Worm (Caenorhabditis elegans) whole organism, midembryonic: ENCODE results near the gene F53B2.5.

Source experiments
- T22C8.4 ChIP-seq: fragments of 200-800 bp; sonication (Bioruptor generic); IDR thresholded peaks from 2 replicates; pipeline ENCODE4 v1.3.6; 2022; ENCODE audit warnings: missing genetic modification characterization, missing compliant biosample characterization
- cog-1 ChIP-seq: sonication (generic microtip); optimal IDR thresholded peaks from 2 replicates; lab custom pipeline; 2016; ENCODE audit warnings: missing genetic modification characterization, missing compliant biosample characterization
- flt-1 ChIP-seq: fragments of 200-800 bp; sonication (Bioruptor generic); IDR thresholded peaks from 2 replicates; pipeline ENCODE4 v1.3.6; 2022; ENCODE audit warnings: missing genetic modification characterization, missing compliant biosample characterization
- klf-2 ChIP-seq: fragments of 200-800 bp; sonication (Bioruptor generic); conservative IDR thresholded peaks from 2 replicates; pipeline ENCODE4 v1.3.6; 2022; ENCODE audit warnings: missing genetic modification reagents, missing genetic modification characterization, missing compliant biosample characterization
- med-1 ChIP-seq: sonication (generic microtip); optimal IDR thresholded peaks from 2 replicates; lab custom pipeline; 2017; ENCODE audit warnings: missing genetic modification characterization, mild to moderate bottlenecking, missing compliant biosample characterization, antibody characterized with exemption, missing genetic modification reagents; ENCODE audit not compliant: insufficient read depth
- ref-1 ChIP-seq: fragments of 200-800 bp; sonication (Bioruptor generic); conservative IDR thresholded peaks from 2 replicates; pipeline ENCODE4 v1.3.6; 2022; ENCODE audit warnings: missing genetic modification reagents, missing genetic modification characterization, missing compliant biosample characterization
- tab-1 ChIP-seq: fragments of 200-800 bp; sonication (Bioruptor generic); IDR thresholded peaks from 2 replicates; pipeline ENCODE4 v1.3.6; 2022; ENCODE audit warnings: missing genetic modification characterization, missing compliant biosample characterization
- ztf-23 ChIP-seq: fragments of 200-800 bp; sonication (Bioruptor generic); IDR thresholded peaks from 2 replicates; pipeline ENCODE4 v1.3.6; 2022; ENCODE audit warnings: missing genetic modification reagents, missing genetic modification characterization, missing compliant biosample characterization
- ztf-29 ChIP-seq: fragments of 200-800 bp; sonication (Bioruptor generic); IDR thresholded peaks from 2 replicates; pipeline ENCODE4 v1.3.6; 2022; ENCODE audit warnings: missing genetic modification reagents, missing genetic modification characterization, missing compliant biosample characterization

The F53B2.5 gene

DNA sequence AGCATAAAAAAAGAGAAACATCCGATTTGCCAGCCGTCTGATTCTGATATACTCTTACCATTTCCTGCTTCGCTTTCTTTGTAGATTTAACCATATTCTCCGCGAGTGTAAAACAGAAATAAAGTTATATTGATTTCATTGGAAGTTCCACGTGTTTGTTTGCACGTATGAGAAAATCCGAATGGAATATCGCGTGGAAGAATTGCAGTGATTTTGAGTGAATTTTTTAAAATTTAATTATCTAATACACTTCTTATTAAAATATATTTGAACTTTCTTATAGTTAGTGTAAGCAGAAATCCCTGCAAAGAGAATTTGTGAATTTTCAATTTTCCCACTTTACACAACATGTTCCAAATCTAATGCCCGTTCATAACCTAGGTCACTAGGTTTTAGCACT, at the start of gene F53B2.5:
F53B2.5 (minus strand) TSS at position 101 of the 400 bp plus-strand sequence.
- TF ChIP-seq tab-1 (no peak), ztf-29 (no peak), med-1 (GFP tag; lab: Kevin White, UChicago) (no peak), ref-1 (GFP tag; lab: Robert Waterston, UW) (no peak), ztf-23 (GFP tag; lab: Robert Waterston, UW) (no peak), cog-1 (tag; lab: Kevin White, UChicago) (no peak)

DNA sequence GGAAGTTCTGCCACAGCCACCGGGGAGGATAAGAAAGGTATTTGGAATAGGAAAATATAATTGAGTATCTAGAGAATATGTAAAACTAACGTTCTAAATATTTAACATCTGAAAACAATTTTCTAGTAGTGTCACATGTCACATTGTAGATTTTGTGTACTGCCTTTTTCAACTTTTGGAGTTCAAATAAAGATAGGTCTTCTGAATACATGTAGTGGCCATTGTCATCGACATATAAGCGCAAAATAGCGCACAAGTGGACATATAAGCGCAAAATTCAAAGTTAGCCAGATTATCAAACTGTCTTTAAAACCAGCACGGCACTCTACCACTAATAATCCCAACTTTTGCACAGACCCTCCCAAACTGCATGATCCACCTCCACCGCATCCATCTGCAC, 43.3 kb upstream of the F53B2.5 start:
- TF ChIP-seq ztf-29 (no peak), tab-1 (no peak), cog-1 (tag; lab: Kevin White, UChicago) (no peak), ref-1 (GFP tag; lab: Robert Waterston, UW) (no peak), T22C8.4 (GFP tag; lab: Robert Waterston, UW) (no peak), ztf-23 (GFP tag; lab: Robert Waterston, UW) (no peak), flt-1 (GFP tag; lab: Robert Waterston, UW) (no peak), klf-2 (no peak), med-1 (GFP tag; lab: Kevin White, UChicago) (no peak)

DNA sequence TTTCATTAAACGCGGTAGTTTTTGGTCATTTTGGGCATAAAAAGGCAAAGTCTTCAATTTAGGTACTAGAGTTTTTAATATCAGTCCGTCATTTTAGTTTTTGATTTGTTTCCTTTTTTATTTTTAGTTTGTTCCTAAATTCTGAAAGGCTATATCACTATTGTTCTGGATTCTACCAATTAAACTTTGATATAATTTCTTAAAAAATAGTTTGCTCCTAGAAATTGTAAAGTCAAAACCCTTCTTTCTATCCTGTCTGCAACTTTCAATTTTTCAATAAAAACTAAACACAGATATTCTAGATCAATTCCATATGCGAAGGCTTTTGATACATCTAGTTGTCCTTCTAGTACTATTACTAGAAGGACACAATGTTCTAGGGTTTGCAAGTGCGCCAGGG, 42.1 kb upstream of the F53B2.5 start, which contains the start of gene K08E7.5:
K08E7.5 (plus strand) TSS at position 301 of the 400 bp plus-strand sequence.
- TF ChIP-seq flt-1 (GFP tag; lab: Robert Waterston, UW) (no peak), ref-1 (GFP tag; lab: Robert Waterston, UW) (no peak), klf-2 (no peak), tab-1 (no peak), T22C8.4 (GFP tag; lab: Robert Waterston, UW) (no peak), ztf-23 (GFP tag; lab: Robert Waterston, UW) (no peak)

DNA sequence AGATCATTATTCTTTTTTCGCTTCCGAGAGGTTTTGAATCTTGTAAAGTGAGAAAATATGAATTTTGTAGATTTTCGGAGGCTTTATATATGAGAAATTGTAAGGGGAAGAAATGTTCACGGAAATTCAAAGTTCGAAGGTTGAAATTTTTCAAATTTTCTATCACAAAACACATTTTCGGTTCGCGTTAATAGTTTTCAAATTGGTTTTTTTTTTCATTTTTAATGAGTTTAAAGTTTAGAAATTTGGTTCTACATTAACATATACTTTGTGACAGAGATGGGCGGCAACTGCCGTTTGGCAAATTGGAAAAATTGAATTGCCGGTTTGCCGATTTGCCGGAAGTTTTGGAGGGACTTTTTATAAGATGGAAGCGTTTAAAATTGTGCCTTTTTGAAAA, 40.1 kb upstream of the F53B2.5 start, which contains the start of gene K08E7.4:
K08E7.4 (minus strand) TSS at position 101 of the 400 bp plus-strand sequence.
- TF ChIP-seq ztf-23 (GFP tag; lab: Robert Waterston, UW): no peak
- TF ChIP-seq flt-1 (GFP tag; lab: Robert Waterston, UW): no peak
- TF ChIP-seq cog-1 (tag; lab: Kevin White, UChicago): no peak

DNA sequence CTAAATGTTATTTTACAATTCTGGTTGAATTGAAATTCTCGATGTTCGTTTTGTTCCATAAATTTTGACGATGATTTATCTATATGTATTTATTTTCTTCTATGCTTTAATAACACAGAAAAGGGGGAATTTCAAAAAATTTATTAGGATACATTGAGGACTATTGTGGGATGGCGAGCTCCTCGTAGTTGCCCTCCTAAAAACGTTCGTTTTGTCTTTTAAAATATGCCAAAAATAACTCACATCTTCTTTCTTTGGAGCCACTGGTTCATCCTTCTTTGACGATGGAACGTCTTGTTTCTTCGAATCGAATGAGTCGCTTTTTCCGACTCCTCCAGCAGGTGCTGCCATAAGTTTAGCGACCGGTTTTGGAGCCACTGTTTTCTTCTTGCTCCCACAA, 39.6 kb upstream of the F53B2.5 start:
- no peak for TF ChIP-seq cog-1 (tag; lab: Kevin White, UChicago)
- no peak for TF ChIP-seq ref-1 (GFP tag; lab: Robert Waterston, UW)
- no peak for TF ChIP-seq tab-1
- TF ChIP-seq med-1 (GFP tag; lab: Kevin White, UChicago): no peak
- no peak for TF ChIP-seq flt-1 (GFP tag; lab: Robert Waterston, UW)
- TF ChIP-seq klf-2: no peak
- TF ChIP-seq T22C8.4 (GFP tag; lab: Robert Waterston, UW): no peak
- no peak for TF ChIP-seq ztf-23 (GFP tag; lab: Robert Waterston, UW)
- no peak for TF ChIP-seq ztf-29

DNA sequence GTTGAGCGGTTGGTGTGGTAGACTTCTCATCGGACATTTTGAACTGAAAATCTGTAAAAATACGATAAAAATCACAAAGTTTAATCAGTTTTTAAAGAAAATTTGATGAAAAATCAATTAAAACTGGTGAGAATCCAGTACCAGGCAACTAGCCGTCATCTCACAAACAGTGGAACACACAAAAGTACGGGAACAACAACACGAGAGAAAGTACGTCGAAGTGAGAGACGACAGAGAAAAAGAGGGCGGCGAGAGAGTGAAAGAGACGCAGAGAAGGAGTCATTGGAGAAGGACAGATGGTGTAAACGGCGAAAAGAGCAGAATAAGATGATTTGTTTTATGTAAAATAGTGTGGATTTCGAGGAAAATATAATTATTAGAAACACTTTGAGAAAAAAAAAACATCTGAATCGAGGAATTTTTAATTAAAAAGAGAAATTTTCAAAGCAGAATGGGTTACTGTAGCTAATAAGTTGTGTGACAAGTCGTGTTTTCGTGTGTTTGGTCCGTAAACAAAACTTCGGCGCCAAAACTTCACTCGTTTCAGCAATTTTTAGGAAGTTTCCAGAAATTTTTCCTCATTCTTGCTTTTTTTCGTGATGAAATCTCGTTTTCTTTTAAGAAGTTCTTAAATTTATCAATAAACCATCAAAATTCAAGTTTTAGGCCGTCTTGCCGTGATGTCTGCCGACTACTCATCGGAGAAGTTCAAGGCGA, 36.4 kb upstream of the F53B2.5 start, which contains the start of the genes hsb-1 and let-99:
hsb-1 (minus strand) TSS at position 51 of the 717 bp plus-strand sequence.
let-99 (plus strand) TSS at position 667 of the 717 bp plus-strand sequence.
- no peak for TF ChIP-seq T22C8.4 (GFP tag; lab: Robert Waterston, UW)
- TF ChIP-seq ref-1 (GFP tag; lab: Robert Waterston, UW): no peak
- TF ChIP-seq flt-1 (GFP tag; lab: Robert Waterston, UW): no peak

DNA sequence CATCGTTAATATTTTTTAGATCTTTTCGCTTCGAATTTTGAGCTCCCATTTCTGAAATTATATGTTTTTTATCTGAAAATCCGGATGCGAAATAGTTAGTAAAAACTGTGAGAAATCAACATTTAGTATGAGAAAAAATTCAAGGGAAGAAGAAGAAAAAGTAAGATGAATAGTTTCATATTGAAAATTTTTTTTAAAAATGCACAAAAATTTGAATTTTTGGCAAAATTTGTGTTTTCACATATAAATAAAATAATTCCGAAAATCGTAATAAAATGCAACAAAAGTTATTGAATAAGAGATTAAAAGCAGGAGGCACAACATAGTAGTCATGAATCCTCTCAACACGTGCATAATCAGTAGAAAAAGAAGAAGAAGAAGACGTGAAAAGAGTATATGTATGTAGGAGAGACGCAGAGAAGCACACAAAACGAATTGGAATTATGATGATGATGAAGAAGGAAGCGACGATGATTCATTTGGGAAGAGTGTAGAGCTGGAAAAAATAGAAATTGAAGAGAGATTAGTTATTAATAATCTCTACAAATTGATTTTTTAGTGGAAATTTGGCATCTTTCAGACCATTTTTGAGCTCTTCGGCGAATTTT, 35.1 kb upstream of the F53B2.5 start, which contains the start of gene eak-7:
eak-7 (minus strand) TSS at position 51 of the 608 bp plus-strand sequence.
- TF ChIP-seq ztf-29: no peak
- TF ChIP-seq flt-1 (GFP tag; lab: Robert Waterston, UW): no peak
- TF ChIP-seq klf-2: no peak
- no peak for TF ChIP-seq T22C8.4 (GFP tag; lab: Robert Waterston, UW)
- no peak for TF ChIP-seq med-1 (GFP tag; lab: Kevin White, UChicago)
- no peak for TF ChIP-seq ztf-23 (GFP tag; lab: Robert Waterston, UW)
- no peak for TF ChIP-seq tab-1
- TF ChIP-seq ref-1 (GFP tag; lab: Robert Waterston, UW): no peak
- TF ChIP-seq cog-1 (tag; lab: Kevin White, UChicago): no peak

DNA sequence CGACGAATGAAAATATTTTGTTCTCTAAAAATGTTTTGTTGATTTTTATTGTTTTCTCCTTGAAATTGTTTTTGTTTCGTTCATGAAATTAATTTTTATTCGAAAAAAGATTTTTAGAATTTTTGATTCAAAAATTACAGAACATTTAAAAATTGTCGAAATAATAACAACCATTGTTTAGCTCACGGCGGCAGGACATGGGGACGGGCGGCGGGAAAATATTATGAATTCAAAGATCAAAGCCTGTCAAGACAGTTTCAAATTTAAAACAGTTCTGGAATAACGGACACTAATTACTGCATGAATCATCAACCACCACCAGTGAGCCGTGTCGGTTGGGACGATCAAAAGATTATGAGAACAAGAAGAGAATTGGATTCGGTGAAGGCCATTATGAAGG, 29.6 kb upstream of the F53B2.5 start, which contains the start of gene snb-7:
snb-7 (plus strand) TSS at position 301 of the 400 bp plus-strand sequence.
- TF ChIP-seq T22C8.4 (GFP tag; lab: Robert Waterston, UW) (no peak), ztf-23 (GFP tag; lab: Robert Waterston, UW) (no peak), med-1 (GFP tag; lab: Kevin White, UChicago) (no peak), klf-2 (no peak), tab-1 (no peak), ztf-29 (no peak), cog-1 (tag; lab: Kevin White, UChicago) (no peak), flt-1 (GFP tag; lab: Robert Waterston, UW) (no peak), ref-1 (GFP tag; lab: Robert Waterston, UW) (no peak)

DNA sequence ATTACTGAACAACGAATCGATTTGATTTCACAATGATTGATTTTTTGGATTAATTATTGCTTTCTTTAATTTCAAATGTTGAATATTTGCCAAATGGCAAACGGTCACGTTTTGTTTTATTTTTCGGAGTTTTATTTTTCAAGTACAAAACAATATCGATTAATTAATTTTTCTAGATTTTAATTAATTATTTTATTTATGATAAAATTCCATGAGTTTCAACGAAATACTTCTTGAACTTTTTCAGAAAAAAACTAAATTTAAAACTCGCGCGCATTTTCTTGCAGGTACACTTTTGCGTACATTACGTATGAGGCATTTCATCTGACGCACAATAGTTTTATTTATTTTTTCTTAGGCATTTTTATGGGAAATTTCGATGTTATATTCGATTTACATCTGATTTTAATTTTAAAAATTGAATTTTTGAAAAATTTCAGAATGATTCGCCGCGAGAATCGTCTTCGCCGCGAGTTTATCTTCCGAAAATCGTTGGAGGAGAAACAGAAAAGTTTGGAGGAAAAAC, 28.0 kb upstream of the F53B2.5 start, which contains the start of the genes ZK795.2 and ZK795.3:
ZK795.2 (minus strand) TSS at position 51 of the 526 bp plus-strand sequence.
ZK795.3 (plus strand) TSS at position 441 of the 526 bp plus-strand sequence.
- TF ChIP-seq flt-1 (GFP tag; lab: Robert Waterston, UW): no peak
- no peak for TF ChIP-seq T22C8.4 (GFP tag; lab: Robert Waterston, UW)
- no peak for TF ChIP-seq tab-1
- TF ChIP-seq cog-1 (tag; lab: Kevin White, UChicago): no peak
